Worm (Caenorhabditis elegans) whole organism, late embryonic: ENCODE results near the gene F08D12.7.
A peak's percentile ranks its signal among the peaks of the same experiment; 100 is the strongest.

Experiments used
- C08G9.2 ChIP-seq: sonication (generic microtip); optimal IDR thresholded peaks from 2 replicates; lab custom pipeline; 2016; ENCODE audit warnings: mild to moderate bottlenecking, missing genetic modification characterization, moderate library complexity, missing compliant biosample characterization
- C38D4.7 ChIP-seq: fragments of 200-800 bp; sonication (Bioruptor generic); optimal IDR thresholded peaks from 2 replicates; lab custom pipeline; 2018; ENCODE audit warnings: mild to moderate bottlenecking, missing genetic modification characterization, moderate library complexity, missing compliant biosample characterization
- F13H6.1 ChIP-seq: sonication (generic microtip); optimal IDR thresholded peaks from 2 replicates; lab custom pipeline; 2016; ENCODE audit warnings: missing genetic modification characterization, missing compliant biosample characterization
- T23F11.4 ChIP-seq: fragments of 200-800 bp; sonication (Bioruptor generic); optimal IDR thresholded peaks from 2 replicates; lab custom pipeline; 2018; ENCODE audit warnings: mild to moderate bottlenecking, missing genetic modification characterization, missing compliant biosample characterization
- Y22D7AL.16 ChIP-seq: sonication (generic microtip); optimal IDR thresholded peaks from 2 replicates; lab custom pipeline; 2016; ENCODE audit warnings: missing genetic modification characterization, missing compliant biosample characterization
- ahr-1 ChIP-seq: sonication (generic microtip); optimal IDR thresholded peaks from 2 replicates; lab custom pipeline; 2016; ENCODE audit warnings: missing genetic modification characterization, missing compliant biosample characterization
- ama-1 ChIP-seq: fragments of 150-350 bp; optimal IDR thresholded peaks from 2 replicates; lab custom pipeline; 2014
- ceh-14 ChIP-seq: sonication (generic microtip); optimal IDR thresholded peaks from 2 replicates; lab custom pipeline; 2016; ENCODE audit warnings: missing genotype, missing genetic modification characterization, missing compliant biosample characterization
- ceh-18 ChIP-seq: sonication (generic microtip); optimal IDR thresholded peaks from 2 replicates; lab custom pipeline; 2016; ENCODE audit warnings: missing genetic modification characterization, missing compliant biosample characterization
- ceh-19 ChIP-seq: fragments of 200-800 bp; sonication (Bioruptor generic); optimal IDR thresholded peaks from 2 replicates; lab custom pipeline; 2018; ENCODE audit warnings: mild to moderate bottlenecking, missing genetic modification characterization, missing compliant biosample characterization
- ceh-2 ChIP-seq: sonication (generic microtip); optimal IDR thresholded peaks from 2 replicates; lab custom pipeline; 2016; ENCODE audit warnings: missing genotype, missing genetic modification characterization, missing compliant biosample characterization
- ceh-30 ChIP-seq: fragments of 150-350 bp; optimal IDR thresholded peaks from 2 replicates; lab custom pipeline; 2014; ENCODE audit warnings: missing biosample characterization, missing genetic modification characterization
- ceh-31 ChIP-seq: sonication (generic microtip); optimal IDR thresholded peaks from 2 replicates; lab custom pipeline; 2016; ENCODE audit warnings: missing genetic modification characterization, missing compliant biosample characterization
- ceh-45 ChIP-seq: fragments of 200-800 bp; sonication (Bioruptor generic); IDR thresholded peaks from 2 replicates; pipeline ENCODE4 v1.3.6; 2022; ENCODE audit warnings: missing genetic modification reagents, missing genetic modification characterization, missing compliant biosample characterization
- ceh-6 ChIP-seq: fragments of 200-800 bp; sonication (Bioruptor generic); optimal IDR thresholded peaks from 2 replicates; lab custom pipeline; 2018; ENCODE audit warnings: mild to moderate bottlenecking, missing genetic modification characterization, missing compliant biosample characterization
- elt-2 ChIP-seq: sonication (generic microtip); optimal IDR thresholded peaks from 2 replicates; lab custom pipeline; 2016; ENCODE audit warnings: missing genetic modification reagents, missing genetic modification characterization, missing compliant biosample characterization
- elt-4 ChIP-seq: sonication (generic microtip); optimal IDR thresholded peaks from 2 replicates; lab custom pipeline; 2016; ENCODE audit warnings: missing genetic modification characterization, missing compliant biosample characterization
- eyg-1 ChIP-seq: sonication (generic microtip); optimal IDR thresholded peaks from 2 replicates; lab custom pipeline; 2016; ENCODE audit warnings: missing genotype, missing genetic modification characterization, missing compliant biosample characterization
- fax-1 ChIP-seq: sonication (generic microtip); optimal IDR thresholded peaks from 2 replicates; lab custom pipeline; 2016; ENCODE audit warnings: missing genotype, missing genetic modification characterization, missing compliant biosample characterization
- gmeb-2 ChIP-seq: sonication (generic microtip); optimal IDR thresholded peaks from 2 replicates; lab custom pipeline; 2016; ENCODE audit warnings: missing genetic modification characterization, inconsistent platforms, missing compliant biosample characterization
- hlh-15 ChIP-seq: sonication (generic microtip); optimal IDR thresholded peaks from 2 replicates; lab custom pipeline; 2016; ENCODE audit warnings: missing genetic modification characterization, missing compliant biosample characterization
- hlh-6 ChIP-seq: sonication (generic microtip); optimal IDR thresholded peaks from 2 replicates; lab custom pipeline; 2016; ENCODE audit warnings: missing genotype, missing genetic modification characterization, missing compliant biosample characterization
- lim-6 ChIP-seq: sonication (generic microtip); optimal IDR thresholded peaks from 2 replicates; lab custom pipeline; 2016; ENCODE audit warnings: missing genetic modification characterization, missing compliant biosample characterization
- mec-3 ChIP-seq: sonication (generic microtip); optimal IDR thresholded peaks from 2 replicates; lab custom pipeline; 2016; ENCODE audit warnings: borderline replicate concordance, missing genetic modification characterization, missing compliant biosample characterization
- nhr-11 ChIP-seq: fragments of 150-350 bp; optimal IDR thresholded peaks from 2 replicates; lab custom pipeline; 2014; ENCODE audit warnings: missing biosample characterization, missing genetic modification characterization
- nhr-232 ChIP-seq: sonication (generic microtip); optimal IDR thresholded peaks from 2 replicates; lab custom pipeline; 2016; ENCODE audit warnings: missing genetic modification characterization, missing compliant biosample characterization
- npax-4 ChIP-seq: sonication (generic microtip); optimal IDR thresholded peaks from 2 replicates; lab custom pipeline; 2016; ENCODE audit warnings: missing genetic modification characterization, missing compliant biosample characterization
- odd-2 ChIP-seq: sonication (generic microtip); optimal IDR thresholded peaks from 2 replicates; lab custom pipeline; 2017; ENCODE audit warnings: antibody characterized with exemption, mild to moderate bottlenecking, missing genetic modification characterization, missing compliant biosample characterization
- pqm-1 ChIP-seq: sonication (generic microtip); optimal IDR thresholded peaks from 2 replicates; lab custom pipeline; 2016; ENCODE audit warnings: missing genetic modification characterization, missing compliant biosample characterization
- pros-1 ChIP-seq: fragments of 150-350 bp; optimal IDR thresholded peaks from 2 replicates; lab custom pipeline; 2014; ENCODE audit warnings: missing biosample characterization, missing genetic modification reagents, missing genetic modification characterization
- ref-2 ChIP-seq: sonication (generic microtip); optimal IDR thresholded peaks from 2 replicates; lab custom pipeline; 2016; ENCODE audit warnings: missing genetic modification characterization, missing compliant biosample characterization
- sox-2 ChIP-seq: fragments of 200-800 bp; sonication (Bioruptor generic); IDR thresholded peaks from 2 replicates; pipeline ENCODE4 v1.3.6; 2022; ENCODE audit warnings: missing genetic modification reagents, missing genetic modification characterization, missing compliant biosample characterization
- tbx-2 ChIP-seq: sonication (generic microtip); optimal IDR thresholded peaks from 2 replicates; lab custom pipeline; 2016; ENCODE audit warnings: missing genetic modification characterization, missing compliant biosample characterization
- tbx-7 ChIP-seq: sonication (generic microtip); optimal IDR thresholded peaks from 2 replicates; lab custom pipeline; 2016; ENCODE audit warnings: missing genotype, missing genetic modification characterization, missing compliant biosample characterization
- ttx-3 ChIP-seq: sonication (generic microtip); optimal IDR thresholded peaks from 2 replicates; lab custom pipeline; 2016; ENCODE audit warnings: missing genetic modification reagents, missing genetic modification characterization, missing compliant biosample characterization
- unc-3 ChIP-seq, 2 experiments: fragments of 200-800 bp in 1 of 2; sonication (Bioruptor generic) in 1 of 2; sonication (generic microtip) in 1 of 2; conservative IDR thresholded peaks in 1 of 2; optimal IDR thresholded peaks in 1 of 2; 2 replicates each; pipeline versions ENCODE4 v1.3.6 to Lab custom; 2016 to 2022; ENCODE audit warnings: missing compliant biosample characterization in 2 of 2, missing genetic modification characterization in 2 of 2, missing genetic modification reagents in 1 of 2
- unc-42 ChIP-seq: sonication (generic microtip); optimal IDR thresholded peaks from 2 replicates; lab custom pipeline; 2016; ENCODE audit warnings: missing genotype, missing genetic modification characterization, missing compliant biosample characterization
- unc-86 ChIP-seq: sonication (generic microtip); optimal IDR thresholded peaks from 2 replicates; lab custom pipeline; 2016; ENCODE audit warnings: missing genetic modification characterization, missing compliant biosample characterization
- ztf-16 ChIP-seq: sonication (generic microtip); optimal IDR thresholded peaks from 2 replicates; lab custom pipeline; 2017; ENCODE audit warnings: missing genetic modification characterization, missing compliant biosample characterization

F08D12.7 gene

DNA sequence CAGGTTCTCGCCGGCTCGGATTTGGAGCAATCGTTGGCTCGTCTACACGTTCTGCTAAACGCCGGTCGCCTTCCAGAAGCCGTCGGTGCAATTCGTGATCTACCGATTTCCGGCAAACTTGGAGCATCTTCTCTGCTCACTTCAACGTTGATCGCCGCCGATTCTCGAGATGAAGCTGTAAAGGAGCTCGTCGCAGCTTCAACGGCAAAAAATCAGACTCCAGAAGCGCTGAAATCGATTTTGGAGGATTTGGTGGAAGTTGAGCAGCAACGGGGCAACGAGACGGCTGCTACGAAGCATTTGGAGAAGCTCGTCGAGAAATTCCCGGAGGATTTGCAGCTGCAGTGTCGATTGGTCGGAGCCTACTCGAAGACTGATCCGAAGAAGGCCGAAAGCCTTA lies 22.8 kb upstream of the F08D12.7 start:
- TF ChIP-seq ahr-1 (tag; lab: Kevin White, UChicago): no peak
- no peak for TF ChIP-seq odd-2 (tag; lab: Kevin White, UChicago)
- no peak for TF ChIP-seq unc-86
- TF ChIP-seq ceh-6 (GFP tag; lab: Kevin White, UChicago): no peak
- TF ChIP-seq lim-6: no peak
- no peak for TF ChIP-seq unc-42 (tag; lab: Kevin White, UChicago)
- no peak for TF ChIP-seq pros-1
- no peak for TF ChIP-seq ttx-3
- no peak for TF ChIP-seq hlh-6
- no peak for TF ChIP-seq ceh-18 (tag; lab: Kevin White, UChicago)
- TF ChIP-seq ztf-16 (tag; lab: Kevin White, UChicago): no peak
- no peak for TF ChIP-seq sox-2 (GFP tag; lab: Robert Waterston, UW)
- no peak for TF ChIP-seq tbx-7
- TF ChIP-seq ref-2: no peak
- no peak for TF ChIP-seq ceh-45
- no peak for TF ChIP-seq elt-2 (tag; lab: Kevin White, UChicago)
- no peak for TF ChIP-seq nhr-11
- no peak for TF ChIP-seq hlh-15 (tag; lab: Kevin White, UChicago)
- no peak for TF ChIP-seq elt-4 (tag; lab: Kevin White, UChicago)

DNA sequence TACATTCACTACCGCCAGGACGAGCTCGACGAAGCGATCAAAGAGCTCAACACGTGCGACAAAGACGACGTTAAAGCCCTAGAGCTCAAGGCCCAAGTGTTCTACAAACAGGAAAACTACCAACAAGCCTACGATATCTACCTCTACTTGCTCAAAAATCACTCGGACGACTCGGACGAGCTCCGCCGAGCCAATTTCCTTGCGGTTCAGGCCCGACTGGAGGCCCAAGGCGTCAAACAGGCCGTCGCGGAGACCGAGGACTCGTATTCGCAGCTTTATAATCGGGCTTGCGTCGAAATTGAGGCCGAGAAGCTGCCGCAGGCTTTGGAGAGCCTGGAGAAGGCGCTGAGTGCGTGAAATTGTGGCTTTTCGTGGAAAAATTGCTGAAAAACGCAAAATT lies 18.9 kb upstream of the F08D12.7 start:
- no peak for TF ChIP-seq tbx-2 (tag; lab: Kevin White, UChicago)
- TF ChIP-seq ztf-16 (tag; lab: Kevin White, UChicago): no peak
- no peak for TF ChIP-seq pqm-1 (tag; lab: Kevin White, UChicago)
- no peak for TF ChIP-seq ceh-2 (tag; lab: Kevin White, UChicago)
- TF ChIP-seq F13H6.1 (tag; lab: Kevin White, UChicago): no peak
- TF ChIP-seq Y22D7AL.16 (tag; lab: Kevin White, UChicago): no peak
- no peak for TF ChIP-seq ref-2
- no peak for TF ChIP-seq hlh-6
- no peak for TF ChIP-seq lim-6
- TF ChIP-seq nhr-232 (tag; lab: Kevin White, UChicago): no peak
- no peak for TF ChIP-seq ceh-19 (GFP tag; lab: Kevin White, UChicago)
- no peak for TF ChIP-seq sox-2 (GFP tag; lab: Robert Waterston, UW)
- no peak for TF ChIP-seq ama-1 (lab: Kevin White, UChicago)
- no peak for TF ChIP-seq unc-3 (GFP tag; conservative IDR thresholded peaks at IDR 0.05; lab: Robert Waterston, UW)
- TF ChIP-seq unc-3 (tag; optimal IDR thresholded peaks at IDR 0.05; lab: Kevin White, UChicago): no peak

DNA sequence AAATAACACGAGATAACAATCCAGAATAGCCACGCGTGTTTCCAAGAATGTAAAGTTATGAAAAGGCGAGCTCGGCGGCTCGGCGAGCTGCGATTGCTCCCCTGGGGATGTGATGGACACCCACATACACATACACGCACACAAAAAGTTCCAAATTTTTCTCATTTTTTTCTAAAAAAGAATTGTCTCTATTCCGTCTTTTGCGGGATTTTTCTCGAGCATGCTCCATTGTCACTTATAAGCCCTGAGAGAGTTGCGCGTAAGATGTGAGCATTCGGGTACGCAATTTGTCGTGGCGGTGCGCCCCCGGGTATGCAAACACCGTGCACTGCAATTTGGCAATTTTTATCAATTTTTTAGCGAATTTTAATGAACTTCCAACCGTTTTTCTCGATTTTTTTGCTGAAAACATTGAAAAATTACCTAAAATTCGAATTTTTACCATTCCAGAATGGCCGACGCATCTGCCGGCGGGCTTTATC lies 18.2 kb upstream of the F08D12.7 start, which contains the start of the genes F08D12.12 and srpa-72:
TSS of gene F08D12.12 (minus strand) at position 51 of the 482 bp plus-strand sequence.
TSS of gene srpa-72 (plus strand) at position 451 of the 482 bp plus-strand sequence.
- TF ChIP-seq T23F11.4 (GFP tag; lab: Kevin White, UChicago) (no peak), mec-3 (tag; lab: Kevin White, UChicago) (no peak), fax-1 (tag; lab: Kevin White, UChicago) (no peak), ceh-31 (tag; lab: Kevin White, UChicago) (no peak), tbx-7 (no peak)

DNA sequence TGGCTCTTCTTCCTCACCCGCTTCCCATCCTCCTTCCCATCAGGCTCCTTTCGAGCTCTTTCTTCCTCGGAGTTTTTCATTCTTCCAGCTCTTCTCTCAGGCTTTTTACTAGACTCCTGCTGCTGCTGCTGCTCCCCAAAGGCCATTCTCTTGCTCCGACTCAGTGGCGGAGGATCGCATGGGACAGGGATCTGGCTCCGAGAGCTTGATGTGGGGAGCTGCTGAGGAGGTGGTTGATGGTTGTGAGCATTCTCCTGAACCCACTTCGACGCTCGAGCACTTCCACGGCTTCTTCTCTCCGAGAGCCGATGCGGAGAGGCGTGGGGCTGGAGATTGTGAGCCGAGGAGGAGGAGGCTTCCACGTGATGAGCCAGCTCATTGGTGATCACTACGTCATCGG lies 16.9 kb upstream of the F08D12.7 start:
- TF ChIP-seq gmeb-2 (tag; lab: Kevin White, UChicago): no peak
- TF ChIP-seq hlh-6: peak; percentile 10
- TF ChIP-seq pros-1: no peak
- TF ChIP-seq eyg-1 (tag; lab: Kevin White, UChicago): no peak
- TF ChIP-seq ceh-31 (tag; lab: Kevin White, UChicago): no peak
- TF ChIP-seq ceh-6 (GFP tag; lab: Kevin White, UChicago): no peak
- no peak for TF ChIP-seq ceh-14
- no peak for TF ChIP-seq npax-4

DNA sequence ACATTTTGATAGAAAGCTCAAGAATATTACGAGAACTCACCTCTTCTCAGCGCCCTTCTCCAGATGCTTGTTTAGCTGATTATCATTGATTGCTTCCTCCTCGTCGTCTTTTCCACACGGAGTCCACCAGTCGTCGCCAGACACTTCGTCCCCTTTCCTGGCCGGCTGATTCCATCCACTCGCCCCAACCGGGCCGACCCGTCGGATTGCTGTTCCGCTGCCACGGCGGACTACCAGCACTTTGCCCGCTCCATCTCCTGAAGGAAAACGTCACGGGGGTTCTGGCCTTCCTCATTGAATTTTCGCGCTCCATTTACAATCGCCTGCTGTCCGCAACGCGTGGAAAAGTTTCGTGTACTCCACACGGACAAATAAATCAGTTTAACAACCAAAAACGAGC lies 14.5 kb upstream of the F08D12.7 start:
- TF ChIP-seq ceh-2 (tag; lab: Kevin White, UChicago) (no peak), pros-1 (no peak), tbx-2 (tag; lab: Kevin White, UChicago) (no peak), F13H6.1 (tag; lab: Kevin White, UChicago) (no peak), ceh-30 (tag; lab: Kevin White, UChicago) (no peak), C38D4.7 (GFP tag; lab: Kevin White, UChicago) (no peak), C08G9.2 (tag; lab: Kevin White, UChicago) (no peak), gmeb-2 (tag; lab: Kevin White, UChicago) (no peak)
